Worm (Caenorhabditis elegans) whole organism, L4/young adult: ENCODE results near the gene clr-1.

Experiments
- W03F9.2 ChIP-seq: fragments of 150-350 bp; optimal IDR thresholded peaks from 2 replicates; lab custom pipeline; 2014; ENCODE audit warnings: missing biosample characterization, missing genetic modification characterization
- dao-5 ChIP-seq: sonication (generic microtip); optimal IDR thresholded peaks from 2 replicates; lab custom pipeline; 2016; ENCODE audit warnings: missing genotype, missing genetic modification characterization, moderate library complexity, missing compliant biosample characterization
- him-1 ChIP-seq: sonication (generic microtip); optimal IDR thresholded peaks from 2 replicates; lab custom pipeline; 2016; ENCODE audit warnings: missing genotype, missing genetic modification reagents, missing genetic modification characterization, missing compliant biosample characterization

The clr-1 gene

DNA sequence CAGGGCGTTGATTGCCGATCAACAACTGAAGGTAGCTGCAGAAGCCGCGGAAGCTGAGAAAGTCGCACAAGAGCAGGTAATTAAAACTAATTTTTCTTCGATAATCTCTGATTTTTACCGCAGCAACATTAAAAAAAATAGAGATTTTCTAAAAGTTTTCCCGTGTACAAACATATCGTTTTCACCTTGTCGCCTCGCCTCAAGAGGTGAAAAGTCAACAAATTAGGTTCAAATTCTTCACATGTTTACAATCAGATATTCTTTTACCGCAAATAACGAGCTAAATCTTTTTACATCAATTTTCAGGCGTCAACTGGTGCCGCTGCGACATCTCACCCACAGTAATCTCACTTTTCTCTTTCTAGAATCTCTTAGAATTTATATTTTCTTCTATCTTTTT, 8.8 kb downstream of the clr-1 start, which contains the start of gene ilcr-2:
Gene ilcr-2, plus strand, starts transcription at position 301 of the 400 bp plus-strand sequence.
- TF ChIP-seq dao-5 (tag; lab: Kevin White, UChicago) (no peak), W03F9.2 (tag; lab: Kevin White, UChicago) (no peak), him-1 (tag; lab: Kevin White, UChicago) (no peak)

DNA sequence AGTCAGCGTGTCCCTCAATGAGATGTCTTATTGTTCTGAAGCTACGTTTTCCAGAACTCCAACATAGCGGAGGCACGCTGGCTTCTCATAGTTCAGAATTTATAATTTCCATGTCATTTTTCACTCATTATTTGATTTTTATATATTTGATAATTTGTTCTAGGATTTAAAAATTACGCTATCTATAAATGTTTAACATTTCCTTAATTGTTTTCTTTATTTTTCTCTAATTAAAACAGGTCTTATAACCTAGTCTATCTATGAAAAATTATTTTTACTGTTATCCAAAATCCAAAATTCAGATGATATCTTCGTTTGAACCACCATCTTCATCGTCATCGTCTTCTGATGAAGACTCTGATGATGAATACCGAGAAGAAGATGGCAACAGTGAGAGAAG, 12.2 kb downstream of the clr-1 start, which contains the start of gene F56D1.1:
Gene F56D1.1, plus strand, starts transcription at position 301 of the 400 bp plus-strand sequence.
- TF ChIP-seq W03F9.2 (tag; lab: Kevin White, UChicago) = no peak
- TF ChIP-seq dao-5 (tag; lab: Kevin White, UChicago) = no peak
- TF ChIP-seq him-1 (tag; lab: Kevin White, UChicago) = no peak

DNA sequence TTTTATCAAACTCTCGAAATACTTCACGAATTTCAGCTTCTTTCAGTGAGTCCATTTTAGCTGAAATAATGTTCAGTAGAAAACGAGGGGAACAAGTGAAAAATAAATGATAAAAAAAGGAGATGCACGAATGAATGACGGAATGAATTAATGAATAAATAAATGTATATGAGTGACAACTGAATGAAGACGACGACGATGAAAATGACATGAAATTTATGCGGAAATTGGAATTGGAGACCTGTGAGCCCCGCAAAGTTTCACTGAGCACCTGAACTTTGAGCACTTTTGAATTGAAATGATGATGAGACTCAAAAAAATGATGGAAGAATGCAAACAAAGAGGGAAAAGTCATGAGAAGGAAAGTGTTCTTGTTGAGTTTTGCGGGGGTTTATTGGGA, 15.8 kb downstream of the clr-1 start, which contains the start of gene cal-8:
Gene cal-8, minus strand, starts transcription at position 60 of the 400 bp plus-strand sequence.
- no peak for TF ChIP-seq dao-5 (tag; lab: Kevin White, UChicago)
- TF ChIP-seq W03F9.2 (tag; lab: Kevin White, UChicago) = no peak
- TF ChIP-seq him-1 (tag; lab: Kevin White, UChicago) = no peak

ce11 chrII:5487844-5488243, 21.7 kb downstream of the clr-1 start, which contains the start of gene nep-5:
Gene nep-5, plus strand, starts transcription at chrII:5488144.
- no peak for TF ChIP-seq dao-5 (tag; lab: Kevin White, UChicago)
- TF ChIP-seq him-1 (tag; lab: Kevin White, UChicago) = no peak

- TF ChIP-seq dao-5 (tag; lab: Kevin White, UChicago) (no peak), W03F9.2 (tag; lab: Kevin White, UChicago) (no peak), him-1 (tag; lab: Kevin White, UChicago) (no peak)
Observed at ce11 chrII:5494405-5494804, 28.2 kb downstream of the clr-1 start, which contains the start of gene F12A10.6. Gene F12A10.6, minus strand, starts transcription at chrII:5494505.

DNA sequence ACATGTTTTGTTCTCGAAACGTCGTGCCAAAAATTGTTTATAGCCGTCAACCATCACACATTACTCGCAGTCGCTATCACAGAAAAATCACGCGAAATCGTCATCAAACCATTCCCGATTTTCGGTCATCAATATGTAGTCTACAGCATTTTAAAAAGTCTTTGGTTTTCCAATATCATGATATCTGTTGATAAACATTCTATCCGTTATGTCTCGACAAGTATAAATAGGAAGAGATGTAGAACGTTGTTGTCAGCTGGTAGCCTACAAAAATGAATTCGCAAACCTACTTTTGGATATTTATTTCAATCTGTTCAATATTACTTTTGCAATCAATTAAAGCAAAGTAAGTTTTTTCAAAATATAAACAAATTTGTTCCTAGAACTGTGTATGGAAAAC, 30.2 kb downstream of the clr-1 start, which contains the start of gene F12A10.1:
Gene F12A10.1, plus strand, starts transcription at position 166 of the 400 bp plus-strand sequence.
- TF ChIP-seq W03F9.2 (tag; lab: Kevin White, UChicago) (no peak), dao-5 (tag; lab: Kevin White, UChicago) (no peak), him-1 (tag; lab: Kevin White, UChicago) (no peak)

DNA sequence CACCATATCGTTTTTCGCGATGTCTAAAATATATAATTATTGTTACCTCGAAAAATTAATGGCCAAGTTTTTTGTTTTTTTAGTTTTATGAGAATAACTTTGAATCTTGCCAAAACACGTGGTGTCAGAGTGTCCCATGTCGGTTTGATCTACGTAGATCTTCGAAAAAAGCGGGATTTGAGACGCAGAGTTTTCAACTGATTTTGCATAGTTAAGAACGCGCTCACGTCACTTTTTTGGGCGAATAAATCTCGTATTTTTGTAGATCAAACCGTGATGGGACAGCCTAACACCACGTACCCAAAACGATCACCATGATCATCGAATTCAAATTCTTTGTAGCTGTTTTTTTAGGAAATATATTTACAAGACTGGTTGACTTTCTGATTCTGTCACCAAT, 31.4 kb downstream of the clr-1 start:
- TF ChIP-seq dao-5 (tag; lab: Kevin White, UChicago) = no peak
- no peak for TF ChIP-seq W03F9.2 (tag; lab: Kevin White, UChicago)
- TF ChIP-seq him-1 (tag; lab: Kevin White, UChicago) = no peak

ce11 chrII:5498156-5498739, 32.1 kb downstream of the clr-1 start, which contains the start of the genes suex-1 and F12A10.9:
Gene suex-1, minus strand, starts transcription at chrII:5498256.
Gene F12A10.9, plus strand, starts transcription at chrII:5498689.
- no peak for TF ChIP-seq W03F9.2 (tag; lab: Kevin White, UChicago)
- TF ChIP-seq dao-5 (tag; lab: Kevin White, UChicago) = no peak
- no peak for TF ChIP-seq him-1 (tag; lab: Kevin White, UChicago)

- TF ChIP-seq dao-5 (tag; lab: Kevin White, UChicago) = no peak
- no peak for TF ChIP-seq him-1 (tag; lab: Kevin White, UChicago)
- TF ChIP-seq W03F9.2 (tag; lab: Kevin White, UChicago) = no peak
Observed at ce11 chrII:5500470-5500869, 34.3 kb downstream of the clr-1 start, which contains the start of gene fzy-1. Gene fzy-1, plus strand, starts transcription at chrII:5500770.

DNA sequence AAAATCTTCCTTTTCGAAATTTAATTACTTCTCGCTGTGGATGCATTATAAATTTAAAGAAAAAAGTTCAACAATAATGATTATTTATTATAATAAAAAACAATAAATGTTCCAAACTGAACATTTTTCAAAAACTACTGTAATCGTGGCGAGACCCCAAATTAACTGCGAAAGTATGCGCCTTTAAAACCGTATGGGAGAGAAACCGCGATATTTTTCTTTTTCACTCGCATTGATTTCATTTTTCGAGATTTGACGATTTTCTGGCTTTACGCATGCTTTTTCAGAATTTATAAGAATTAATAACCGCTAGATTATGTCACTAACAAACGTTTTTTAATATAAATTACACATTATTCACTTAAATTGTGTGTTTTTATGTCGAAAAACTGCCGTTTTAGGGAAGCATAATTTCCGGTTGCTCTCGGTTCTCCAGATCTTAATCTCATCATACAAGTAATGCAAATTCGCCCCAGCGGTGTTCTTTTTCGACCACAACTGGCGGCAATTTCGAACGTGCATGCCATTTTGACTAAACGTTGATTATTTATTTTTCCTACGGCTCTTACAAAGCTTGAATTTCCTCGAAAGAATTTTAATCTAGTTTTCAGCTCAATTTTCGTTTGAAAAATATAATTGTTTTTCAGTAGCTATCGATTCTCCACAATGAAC, 35.0 kb downstream of the clr-1 start, which contains the start of gene F12A10.8:
Gene F12A10.8, minus strand, starts transcription at position 79 of the 672 bp plus-strand sequence.
- TF ChIP-seq him-1 (tag; lab: Kevin White, UChicago) (no peak), dao-5 (tag; lab: Kevin White, UChicago) (no peak), W03F9.2 (tag; lab: Kevin White, UChicago) (no peak)

DNA sequence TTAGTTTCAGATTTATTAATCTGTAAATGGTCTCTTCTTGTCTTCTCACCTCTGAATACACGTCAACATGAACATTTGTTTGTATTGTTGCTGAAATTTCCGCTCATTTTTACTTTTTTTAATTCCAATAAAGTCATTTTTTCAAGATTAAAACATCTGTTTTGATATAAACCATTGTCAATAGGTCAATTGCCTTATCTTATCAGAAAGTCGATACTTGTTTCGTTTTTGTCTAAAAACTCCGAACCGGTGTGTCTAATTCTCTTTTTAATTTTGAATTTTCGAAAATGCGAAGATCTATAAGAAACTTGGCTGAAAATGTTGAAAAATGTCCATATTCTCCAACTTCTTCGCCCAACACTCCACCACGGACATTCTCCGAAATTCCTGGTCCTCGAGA, 37.6 kb downstream of the clr-1 start, which contains the start of gene cyp-44A1:
Gene cyp-44A1, plus strand, starts transcription at position 285 of the 400 bp plus-strand sequence.
- TF ChIP-seq him-1 (tag; lab: Kevin White, UChicago) (no peak), dao-5 (tag; lab: Kevin White, UChicago) (no peak), W03F9.2 (tag; lab: Kevin White, UChicago) (no peak)

ce11 chrII:5505820-5506287, 39.7 kb downstream of the clr-1 start, which contains the start of gene npp-24:
Gene npp-24, plus strand, starts transcription at chrII:5505870.
- no peak for TF ChIP-seq W03F9.2 (tag; lab: Kevin White, UChicago)
- no peak for TF ChIP-seq him-1 (tag; lab: Kevin White, UChicago)
- no peak for TF ChIP-seq dao-5 (tag; lab: Kevin White, UChicago)
